Worm (Caenorhabditis elegans) whole organism, L2 larva: ENCODE results near the gene zig-10.

Source experiments
- C34F6.9 ChIP-seq: fragments of 150-350 bp; optimal IDR thresholded peaks from 2 replicates; lab custom pipeline; 2014; ENCODE audit warnings: missing biosample characterization, missing genetic modification characterization
- lin-11 ChIP-seq: fragments of 150-350 bp; sonication (generic microtip); optimal IDR thresholded peaks from 2 replicates; lab custom pipeline; 2014; ENCODE audit warnings: missing biosample characterization, missing genetic modification characterization, inconsistent platforms, mixed read lengths
- nhr-237 ChIP-seq: fragments of 150-350 bp; optimal IDR thresholded peaks from 2 replicates; lab custom pipeline; 2014; ENCODE audit warnings: missing biosample characterization, missing genetic modification characterization
- nhr-25 ChIP-seq: fragments of 150-350 bp; sonication (generic microtip); optimal IDR thresholded peaks from 3 replicates; lab custom pipeline; 2014; ENCODE audit warnings: missing biosample characterization, missing genetic modification characterization

DNA sequence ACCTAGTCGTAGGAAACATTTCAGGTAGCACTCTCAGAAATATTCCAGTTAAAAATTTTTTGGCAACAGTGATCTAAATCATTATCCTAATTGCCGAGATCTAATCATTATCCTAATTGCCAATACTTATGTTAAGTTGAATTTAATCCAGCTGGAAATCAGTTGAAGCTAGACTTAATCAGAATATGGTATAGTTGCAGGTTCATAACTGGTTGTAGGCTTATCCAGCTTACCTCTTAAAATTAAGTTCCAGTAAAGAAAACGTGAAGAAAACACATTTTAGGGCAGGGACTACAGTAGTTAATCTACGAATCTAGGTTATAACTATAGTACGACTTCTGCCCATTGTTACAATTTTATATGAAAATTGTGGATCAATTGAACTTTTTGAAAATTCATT is 21.8 kb upstream of the zig-10 start:
- TF ChIP-seq C34F6.9 (tag; lab: Kevin White, UChicago) (no peak), lin-11 (tag; lab: Kevin White, UChicago) (no peak), nhr-25 (tag; lab: Kevin White, UChicago) (no peak), nhr-237 (tag; lab: Kevin White, UChicago) (no peak)
